Worm (Caenorhabditis elegans) whole organism, mixed stage, embryonic: ENCODE results near the gene irld-67.

Source experiments
- M03D4.4 ChIP-seq: sonication (generic microtip); optimal IDR thresholded peaks from 2 replicates; lab custom pipeline; 2017; ENCODE audit warnings: mild to moderate bottlenecking, missing genetic modification characterization, missing compliant biosample characterization
- bed-3 ChIP-seq: fragments of 200-800 bp; sonication (Bioruptor generic); optimal IDR thresholded peaks from 3 replicates; lab custom pipeline; 2018; ENCODE audit warnings: mild to moderate bottlenecking, missing genetic modification characterization, moderate library complexity, missing compliant biosample characterization
- blmp-1 ChIP-seq: fragments of 150-350 bp; optimal IDR thresholded peaks from 2 replicates; lab custom pipeline; 2014; ENCODE audit warnings: missing biosample characterization, missing genetic modification characterization
- ceh-39 ChIP-seq: fragments of 150-350 bp; optimal IDR thresholded peaks from 2 replicates; lab custom pipeline; 2014; ENCODE audit warnings: missing biosample characterization, missing genetic modification characterization
- ceh-43 ChIP-seq: fragments of 200-800 bp; sonication (Bioruptor generic); optimal IDR thresholded peaks from 2 replicates; lab custom pipeline; 2018; ENCODE audit warnings: mild to moderate bottlenecking, missing genetic modification characterization, moderate library complexity, missing compliant biosample characterization
- ces-1 ChIP-seq: fragments of 150-350 bp; optimal IDR thresholded peaks from 2 replicates; lab custom pipeline; 2014; ENCODE audit warnings: missing biosample characterization, missing genetic modification reagents, missing genetic modification characterization
- cnd-1 ChIP-seq: fragments of 200-800 bp; sonication (Bioruptor generic); optimal IDR thresholded peaks from 2 replicates; lab custom pipeline; 2018; ENCODE audit warnings: mild to moderate bottlenecking, missing genetic modification characterization, missing compliant biosample characterization
- drap-1 ChIP-seq: fragments of 200-800 bp; sonication (Bioruptor generic); optimal IDR thresholded peaks from 3 replicates; lab custom pipeline; 2018; ENCODE audit warnings: mild to moderate bottlenecking, missing genetic modification characterization, missing compliant biosample characterization
- elt-1 ChIP-seq: sonication (generic microtip); optimal IDR thresholded peaks from 2 replicates; lab custom pipeline; 2017; ENCODE audit warnings: missing genetic modification characterization, mild to moderate bottlenecking, missing compliant biosample characterization, antibody characterized with exemption, moderate library complexity, borderline replicate concordance; ENCODE audit not compliant: insufficient read depth
- elt-3 ChIP-seq: fragments of 150-350 bp; optimal IDR thresholded peaks from 2 replicates; lab custom pipeline; 2014; ENCODE audit warnings: missing biosample characterization, missing genetic modification characterization
- flh-1 ChIP-seq: fragments of 200-800 bp; sonication (Bioruptor generic); optimal IDR thresholded peaks from 2 replicates; lab custom pipeline; 2018; ENCODE audit warnings: mild to moderate bottlenecking, missing genetic modification characterization, moderate library complexity, missing compliant biosample characterization
- ham-2 ChIP-seq: fragments of 200-800 bp; sonication (Bioruptor generic); optimal IDR thresholded peaks from 2 replicates; lab custom pipeline; 2018; ENCODE audit warnings: mild to moderate bottlenecking, missing genetic modification characterization, missing compliant biosample characterization
- hlh-1 ChIP-seq: fragments of 150-350 bp; optimal IDR thresholded peaks from 2 replicates; lab custom pipeline; 2014; ENCODE audit warnings: missing biosample characterization, missing genetic modification reagents, missing genetic modification characterization
- lin-13 ChIP-seq: fragments of 150-350 bp; optimal IDR thresholded peaks from 2 replicates; lab custom pipeline; 2014; ENCODE audit warnings: missing biosample characterization, missing genetic modification characterization
- lsy-2 ChIP-seq: fragments of 150-350 bp; optimal IDR thresholded peaks from 2 replicates; lab custom pipeline; 2014; ENCODE audit warnings: missing biosample characterization, missing genetic modification characterization
- mab-5 ChIP-seq: fragments of 150-350 bp; optimal IDR thresholded peaks from 2 replicates; lab custom pipeline; 2014; ENCODE audit warnings: missing biosample characterization, missing genetic modification characterization
- mep-1 ChIP-seq: fragments of 150-350 bp; optimal IDR thresholded peaks from 2 replicates; lab custom pipeline; 2017; ENCODE audit warnings: missing biosample characterization, missing genetic modification reagents, missing genetic modification characterization, inconsistent platforms
- mls-2 ChIP-seq: sonication (generic microtip); optimal IDR thresholded peaks from 2 replicates; lab custom pipeline; 2016; ENCODE audit warnings: mild to moderate bottlenecking, missing genetic modification characterization, moderate library complexity, missing compliant biosample characterization
- nhr-12 ChIP-seq: fragments of 150-350 bp; optimal IDR thresholded peaks from 2 replicates; lab custom pipeline; 2014; ENCODE audit warnings: missing biosample characterization, missing genetic modification characterization
- nhr-2 ChIP-seq: fragments of 150-350 bp; optimal IDR thresholded peaks from 2 replicates; lab custom pipeline; 2014; ENCODE audit warnings: missing biosample characterization, missing genetic modification characterization
- nhr-237 ChIP-seq: fragments of 150-350 bp; optimal IDR thresholded peaks from 2 replicates; lab custom pipeline; 2014; ENCODE audit warnings: missing biosample characterization, missing genetic modification characterization
- nhr-76 ChIP-seq: sonication (generic microtip); optimal IDR thresholded peaks from 2 replicates; lab custom pipeline; 2017; ENCODE audit warnings: missing biosample characterization, missing genetic modification characterization
- pha-4 ChIP-seq: fragments of 150-350 bp; optimal IDR thresholded peaks from 2 replicates; lab custom pipeline; 2018; ENCODE audit warnings: missing biosample characterization, missing genetic modification reagents, missing genetic modification characterization
- sem-2 ChIP-seq: fragments of 200-800 bp; sonication (Bioruptor generic); optimal IDR thresholded peaks from 2 replicates; lab custom pipeline; 2018; ENCODE audit warnings: mild to moderate bottlenecking, missing genetic modification characterization, missing compliant biosample characterization
- snpc-4 ChIP-seq: fragments of 150-350 bp; optimal IDR thresholded peaks from 2 replicates; lab custom pipeline; 2014; ENCODE audit warnings: missing biosample characterization, missing genetic modification characterization
- sptf-1 ChIP-seq: sonication (generic microtip); optimal IDR thresholded peaks from 2 replicates; lab custom pipeline; 2017; ENCODE audit warnings: mild to moderate bottlenecking, missing genetic modification characterization, moderate library complexity, missing compliant biosample characterization
- tbx-8 ChIP-seq: fragments of 200-800 bp; sonication (Bioruptor generic); optimal IDR thresholded peaks from 2 replicates; lab custom pipeline; 2018; ENCODE audit warnings: mild to moderate bottlenecking, missing genetic modification characterization, moderate library complexity, missing compliant biosample characterization
- unc-120 ChIP-seq: sonication (generic microtip); optimal IDR thresholded peaks from 2 replicates; lab custom pipeline; 2017; ENCODE audit warnings: missing genetic modification characterization, missing compliant biosample characterization; ENCODE audit not compliant: poor library complexity, severe bottlenecking
- unc-39 ChIP-seq: fragments of 150-350 bp; optimal IDR thresholded peaks from 2 replicates; lab custom pipeline; 2014; ENCODE audit warnings: missing biosample characterization, missing genetic modification characterization
- unc-62 ChIP-seq: fragments of 150-350 bp; optimal IDR thresholded peaks from 2 replicates; lab custom pipeline; 2014; ENCODE audit warnings: missing biosample characterization, missing genetic modification reagents, missing genetic modification characterization
- zip-8 ChIP-seq: fragments of 150-350 bp; optimal IDR thresholded peaks from 2 replicates; lab custom pipeline; 2014; ENCODE audit warnings: missing biosample characterization, missing genetic modification characterization
- ztf-11 ChIP-seq: fragments of 150-350 bp; optimal IDR thresholded peaks from 2 replicates; lab custom pipeline; 2014; ENCODE audit warnings: missing biosample characterization, missing genetic modification characterization

Gene irld-67

DNA sequence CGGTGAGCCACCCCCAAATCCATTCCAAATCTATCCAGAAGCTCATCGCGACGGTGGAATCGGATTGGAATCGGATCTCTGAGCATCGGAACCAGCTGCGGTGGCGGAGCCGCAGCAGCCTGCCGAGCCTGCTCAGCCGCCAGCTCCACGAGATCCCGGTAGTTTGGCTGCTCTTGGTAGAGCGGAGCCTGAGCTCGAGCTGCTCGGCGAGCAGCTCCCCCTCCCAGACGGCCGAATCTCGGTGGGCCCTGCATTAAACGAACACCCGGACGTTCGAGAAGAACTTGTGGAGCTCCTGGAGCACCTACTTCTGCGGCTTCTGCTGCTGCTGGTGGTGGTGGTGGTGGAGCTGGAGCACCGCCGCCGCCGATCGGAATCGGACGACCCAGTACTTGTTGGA, 30.5 kb downstream of the irld-67 start:
- TF ChIP-seq cnd-1 (tag; lab: Kevin White, UChicago) (no peak), pha-4 (no peak), nhr-76 (tag; lab: Kevin White, UChicago) (no peak), sptf-1 (no peak), drap-1 (no peak), bed-3 (no peak), elt-3 (tag; lab: Kevin White, UChicago) (no peak), ham-2 (GFP tag; lab: Kevin White, UChicago) (no peak), unc-39 (no peak), nhr-12 (tag; lab: Kevin White, UChicago) (no peak)

DNA sequence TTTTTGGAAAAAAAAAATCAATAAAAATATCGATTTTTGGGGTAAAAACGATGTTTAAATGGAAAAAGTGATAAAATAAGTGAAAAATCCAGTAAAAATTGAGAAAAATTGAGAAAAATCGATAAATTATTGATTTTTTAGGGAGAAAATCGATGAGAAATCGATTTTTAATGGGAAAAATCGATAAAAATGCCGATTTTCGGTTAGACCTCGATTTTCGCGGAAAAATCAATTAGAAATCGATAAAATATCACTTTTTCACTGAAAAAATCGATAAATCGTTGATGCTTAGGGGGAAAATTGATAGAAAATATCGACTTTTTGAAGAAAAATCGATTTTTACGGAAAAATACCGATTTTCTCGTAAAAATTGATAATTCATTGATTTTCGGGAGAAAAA, 33.1 kb downstream of the irld-67 start:
- TF ChIP-seq hlh-1 (tag; lab: Kevin White, UChicago) (no peak), mep-1 (tag; lab: Kevin White, UChicago) (no peak), mls-2 (tag; lab: Kevin White, UChicago) (no peak), elt-3 (tag; lab: Kevin White, UChicago) (no peak), flh-1 (GFP tag; lab: Kevin White, UChicago) (no peak), mab-5 (tag; lab: Kevin White, UChicago) (no peak), elt-1 (tag; lab: Kevin White, UChicago) (no peak), ztf-11 (tag; lab: Kevin White, UChicago) (no peak), unc-120 (tag; lab: Kevin White, UChicago) (no peak), sem-2 (GFP tag; lab: Kevin White, UChicago) (no peak), M03D4.4 (tag; lab: Kevin White, UChicago) (no peak), pha-4 (no peak), zip-8 (tag; lab: Kevin White, UChicago) (no peak), lsy-2 (tag; lab: Kevin White, UChicago) (no peak), nhr-12 (tag; lab: Kevin White, UChicago) (no peak), snpc-4 (tag; lab: Kevin White, UChicago) (no peak)

DNA sequence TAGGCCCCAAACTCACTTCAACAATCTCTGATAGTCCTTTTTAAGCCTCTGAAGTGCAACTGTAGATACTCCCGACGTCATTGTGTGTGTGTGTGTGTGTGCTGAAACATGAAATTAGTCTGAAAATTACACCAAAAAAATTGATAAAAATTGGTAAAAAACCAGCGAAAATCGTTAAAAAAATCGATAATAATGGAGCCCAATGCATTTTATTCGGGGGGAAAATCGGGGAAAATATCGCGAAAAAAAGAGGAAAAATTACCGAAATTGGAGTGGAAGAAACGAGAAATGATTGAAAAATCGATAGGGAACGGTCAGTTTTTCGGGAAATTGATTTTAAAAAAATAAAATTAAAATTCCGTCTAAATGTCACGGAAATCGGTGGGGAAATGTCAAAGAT, 34.0 kb downstream of the irld-67 start, which contains the start of gene ubc-26:
TSS of gene ubc-26 (minus strand) at position 101 of the 400 bp plus-strand sequence.
- TF ChIP-seq mls-2 (tag; lab: Kevin White, UChicago) (no peak), ceh-39 (tag; lab: Kevin White, UChicago) (no peak), hlh-1 (tag; lab: Kevin White, UChicago) (no peak), elt-1 (tag; lab: Kevin White, UChicago) (no peak), ces-1 (GFP tag; lab: Kevin White, UChicago) (no peak), unc-62 (GFP tag; lab: Kevin White, UChicago) (no peak), zip-8 (tag; lab: Kevin White, UChicago) (no peak), cnd-1 (tag; lab: Kevin White, UChicago) (no peak), unc-39 (no peak), unc-120 (tag; lab: Kevin White, UChicago) (no peak), nhr-237 (tag; lab: Kevin White, UChicago) (no peak), nhr-76 (tag; lab: Kevin White, UChicago) (no peak), bed-3 (no peak), elt-3 (tag; lab: Kevin White, UChicago) (no peak), M03D4.4 (tag; lab: Kevin White, UChicago) (no peak), pha-4 (no peak), ceh-43 (no peak)

DNA sequence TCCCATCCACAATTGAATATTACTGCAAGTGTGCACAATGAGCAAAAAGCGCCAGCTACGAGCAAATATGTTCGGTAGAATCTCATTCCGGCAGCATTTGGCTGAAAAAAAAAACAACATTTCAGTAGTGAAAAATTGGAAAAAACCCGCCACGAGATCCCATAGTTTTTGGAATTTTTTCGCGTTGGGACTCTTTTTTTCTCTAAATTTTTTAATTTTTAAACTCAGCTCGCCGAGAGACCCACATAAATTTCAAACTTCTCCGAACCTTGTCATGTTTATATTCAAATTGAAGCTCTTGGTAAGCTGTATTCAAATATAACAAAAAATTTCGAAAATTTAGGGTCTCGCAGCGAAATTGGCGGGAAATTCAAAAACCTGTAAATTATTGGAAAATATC, 40.0 kb downstream of the irld-67 start, which contains the start of gene sqv-2:
TSS of gene sqv-2 (minus strand) at position 101 of the 400 bp plus-strand sequence.
- TF ChIP-seq blmp-1 (tag; lab: Kevin White, UChicago) (no peak), nhr-12 (tag; lab: Kevin White, UChicago) (no peak), unc-62 (GFP tag; lab: Kevin White, UChicago) (no peak), hlh-1 (tag; lab: Kevin White, UChicago) (no peak), sem-2 (GFP tag; lab: Kevin White, UChicago) (no peak), bed-3 (no peak), tbx-8 (GFP tag; lab: Kevin White, UChicago) (no peak), drap-1 (no peak), pha-4 (no peak), nhr-76 (tag; lab: Kevin White, UChicago) (no peak), elt-1 (tag; lab: Kevin White, UChicago) (no peak), ham-2 (GFP tag; lab: Kevin White, UChicago) (no peak), nhr-2 (no peak), nhr-237 (tag; lab: Kevin White, UChicago) (no peak), lin-13 (no peak), snpc-4 (tag; lab: Kevin White, UChicago) (no peak), zip-8 (tag; lab: Kevin White, UChicago) (no peak), mep-1 (tag; lab: Kevin White, UChicago) (no peak)
